Fruit fly (Drosophila melanogaster) S2 (cell line): Measurements from ENCODE around the gene Ptp10D.

Experiments used
- CG8478 ChIP-seq: fragments of >200 bp; optimal IDR thresholded peaks from 2 replicates; lab custom pipeline; 2018
- CTCF ChIP-seq, 2 experiments: fragments of >200 bp; optimal IDR thresholded peaks; 2 replicates each; lab custom pipeline; 2018

- TF ChIP-seq CG8478 (lab: Kevin White, UChicago): no peak
- TF ChIP-seq CTCF (optimal IDR thresholded peaks at IDR 0.05; lab: Kevin White, UChicago): no peak
These were observed 98.3 kb downstream of the Ptp10D start, which contains the start of gene Tango10 for dm6 chrX:11720138-11720537.
